Worm (Caenorhabditis elegans) whole organism, mixed stage, embryonic: ENCODE data around the gene ZK1248.20.
A peak's percentile ranks its signal among the peaks of the same experiment; 100 is the strongest.

Source experiments
- M03D4.4 ChIP-seq: sonication (generic microtip); optimal IDR thresholded peaks from 2 replicates; lab custom pipeline; 2017; ENCODE audit warnings: mild to moderate bottlenecking, missing genetic modification characterization, missing compliant biosample characterization
- blmp-1 ChIP-seq: fragments of 150-350 bp; optimal IDR thresholded peaks from 2 replicates; lab custom pipeline; 2014; ENCODE audit warnings: missing biosample characterization, missing genetic modification characterization
- ceh-39 ChIP-seq: fragments of 150-350 bp; optimal IDR thresholded peaks from 2 replicates; lab custom pipeline; 2014; ENCODE audit warnings: missing biosample characterization, missing genetic modification characterization
- ceh-43 ChIP-seq: fragments of 200-800 bp; sonication (Bioruptor generic); optimal IDR thresholded peaks from 2 replicates; lab custom pipeline; 2018; ENCODE audit warnings: mild to moderate bottlenecking, missing genetic modification characterization, moderate library complexity, missing compliant biosample characterization
- drap-1 ChIP-seq: fragments of 200-800 bp; sonication (Bioruptor generic); optimal IDR thresholded peaks from 3 replicates; lab custom pipeline; 2018; ENCODE audit warnings: mild to moderate bottlenecking, missing genetic modification characterization, missing compliant biosample characterization
- elt-1 ChIP-seq: sonication (generic microtip); optimal IDR thresholded peaks from 2 replicates; lab custom pipeline; 2017; ENCODE audit warnings: missing genetic modification characterization, mild to moderate bottlenecking, missing compliant biosample characterization, antibody characterized with exemption, moderate library complexity, borderline replicate concordance; ENCODE audit not compliant: insufficient read depth
- elt-3 ChIP-seq: fragments of 150-350 bp; optimal IDR thresholded peaks from 2 replicates; lab custom pipeline; 2014; ENCODE audit warnings: missing biosample characterization, missing genetic modification characterization
- flh-1 ChIP-seq: fragments of 200-800 bp; sonication (Bioruptor generic); optimal IDR thresholded peaks from 2 replicates; lab custom pipeline; 2018; ENCODE audit warnings: mild to moderate bottlenecking, missing genetic modification characterization, moderate library complexity, missing compliant biosample characterization
- ham-2 ChIP-seq: fragments of 200-800 bp; sonication (Bioruptor generic); optimal IDR thresholded peaks from 2 replicates; lab custom pipeline; 2018; ENCODE audit warnings: mild to moderate bottlenecking, missing genetic modification characterization, missing compliant biosample characterization
- hlh-1 ChIP-seq: fragments of 150-350 bp; optimal IDR thresholded peaks from 2 replicates; lab custom pipeline; 2014; ENCODE audit warnings: missing biosample characterization, missing genetic modification reagents, missing genetic modification characterization
- lin-13 ChIP-seq: fragments of 150-350 bp; optimal IDR thresholded peaks from 2 replicates; lab custom pipeline; 2014; ENCODE audit warnings: missing biosample characterization, missing genetic modification characterization
- lin-32 ChIP-seq: fragments of 200-800 bp; sonication (Bioruptor generic); optimal IDR thresholded peaks from 2 replicates; lab custom pipeline; 2018; ENCODE audit warnings: mild to moderate bottlenecking, missing genetic modification characterization, missing compliant biosample characterization
- lsy-2 ChIP-seq: fragments of 150-350 bp; optimal IDR thresholded peaks from 2 replicates; lab custom pipeline; 2014; ENCODE audit warnings: missing biosample characterization, missing genetic modification characterization
- mab-5 ChIP-seq: fragments of 150-350 bp; optimal IDR thresholded peaks from 2 replicates; lab custom pipeline; 2014; ENCODE audit warnings: missing biosample characterization, missing genetic modification characterization
- mep-1 ChIP-seq: fragments of 150-350 bp; optimal IDR thresholded peaks from 2 replicates; lab custom pipeline; 2017; ENCODE audit warnings: missing biosample characterization, missing genetic modification reagents, missing genetic modification characterization, inconsistent platforms
- mls-2 ChIP-seq: sonication (generic microtip); optimal IDR thresholded peaks from 2 replicates; lab custom pipeline; 2016; ENCODE audit warnings: mild to moderate bottlenecking, missing genetic modification characterization, moderate library complexity, missing compliant biosample characterization
- nhr-12 ChIP-seq: fragments of 150-350 bp; optimal IDR thresholded peaks from 2 replicates; lab custom pipeline; 2014; ENCODE audit warnings: missing biosample characterization, missing genetic modification characterization
- nhr-2 ChIP-seq: fragments of 150-350 bp; optimal IDR thresholded peaks from 2 replicates; lab custom pipeline; 2014; ENCODE audit warnings: missing biosample characterization, missing genetic modification characterization
- nhr-237 ChIP-seq: fragments of 150-350 bp; optimal IDR thresholded peaks from 2 replicates; lab custom pipeline; 2014; ENCODE audit warnings: missing biosample characterization, missing genetic modification characterization
- nhr-28 ChIP-seq: fragments of 150-350 bp; optimal IDR thresholded peaks from 2 replicates; lab custom pipeline; 2014; ENCODE audit warnings: missing biosample characterization, missing genetic modification characterization
- nhr-76 ChIP-seq: sonication (generic microtip); optimal IDR thresholded peaks from 2 replicates; lab custom pipeline; 2017; ENCODE audit warnings: missing biosample characterization, missing genetic modification characterization
- pha-4 ChIP-seq: fragments of 150-350 bp; optimal IDR thresholded peaks from 2 replicates; lab custom pipeline; 2018; ENCODE audit warnings: missing biosample characterization, missing genetic modification reagents, missing genetic modification characterization
- sem-2 ChIP-seq: fragments of 200-800 bp; sonication (Bioruptor generic); optimal IDR thresholded peaks from 2 replicates; lab custom pipeline; 2018; ENCODE audit warnings: mild to moderate bottlenecking, missing genetic modification characterization, missing compliant biosample characterization
- snpc-4 ChIP-seq: fragments of 150-350 bp; optimal IDR thresholded peaks from 2 replicates; lab custom pipeline; 2014; ENCODE audit warnings: missing biosample characterization, missing genetic modification characterization
- tbx-8 ChIP-seq: fragments of 200-800 bp; sonication (Bioruptor generic); optimal IDR thresholded peaks from 2 replicates; lab custom pipeline; 2018; ENCODE audit warnings: mild to moderate bottlenecking, missing genetic modification characterization, moderate library complexity, missing compliant biosample characterization
- unc-120 ChIP-seq: sonication (generic microtip); optimal IDR thresholded peaks from 2 replicates; lab custom pipeline; 2017; ENCODE audit warnings: missing genetic modification characterization, missing compliant biosample characterization; ENCODE audit not compliant: poor library complexity, severe bottlenecking
- unc-39 ChIP-seq: fragments of 150-350 bp; optimal IDR thresholded peaks from 2 replicates; lab custom pipeline; 2014; ENCODE audit warnings: missing biosample characterization, missing genetic modification characterization
- unc-62 ChIP-seq: fragments of 150-350 bp; optimal IDR thresholded peaks from 2 replicates; lab custom pipeline; 2014; ENCODE audit warnings: missing biosample characterization, missing genetic modification reagents, missing genetic modification characterization
- zip-8 ChIP-seq: fragments of 150-350 bp; optimal IDR thresholded peaks from 2 replicates; lab custom pipeline; 2014; ENCODE audit warnings: missing biosample characterization, missing genetic modification characterization
- ztf-11 ChIP-seq: fragments of 150-350 bp; optimal IDR thresholded peaks from 2 replicates; lab custom pipeline; 2014; ENCODE audit warnings: missing biosample characterization, missing genetic modification characterization

Gene ZK1248.20

DNA sequence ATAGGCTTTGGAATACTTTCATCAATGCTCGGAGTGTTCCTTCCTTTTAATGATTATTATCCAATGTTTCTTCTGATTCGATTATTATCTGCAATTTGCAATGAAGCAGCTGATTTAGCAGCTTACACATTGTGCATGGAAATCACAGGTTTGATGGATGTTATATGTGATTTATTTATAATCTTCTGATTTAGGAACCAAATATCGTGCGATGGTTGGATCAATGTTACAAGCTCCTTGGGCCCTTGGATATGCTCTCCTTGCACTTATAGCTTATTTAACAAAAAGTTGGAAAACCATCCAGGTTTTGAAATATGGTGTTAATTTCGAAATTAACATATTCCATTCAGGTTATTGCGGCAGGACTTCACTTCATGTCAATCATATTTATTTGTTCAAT, 30.9 kb upstream of the ZK1248.20 start:
- TF ChIP-seq nhr-76 (tag; lab: Kevin White, UChicago) (no peak), zip-8 (tag; lab: Kevin White, UChicago) (no peak), mls-2 (tag; lab: Kevin White, UChicago) (no peak), hlh-1 (tag; lab: Kevin White, UChicago) (no peak), lin-32 (GFP tag; lab: Kevin White, UChicago) (no peak), snpc-4 (tag; lab: Kevin White, UChicago) (no peak), nhr-12 (no peak), ztf-11 (tag; lab: Kevin White, UChicago) (no peak), M03D4.4 (tag; lab: Kevin White, UChicago) (no peak), elt-1 (no peak), ceh-39 (tag; lab: Kevin White, UChicago) (no peak), nhr-28 (tag; lab: Kevin White, UChicago) (no peak)

DNA sequence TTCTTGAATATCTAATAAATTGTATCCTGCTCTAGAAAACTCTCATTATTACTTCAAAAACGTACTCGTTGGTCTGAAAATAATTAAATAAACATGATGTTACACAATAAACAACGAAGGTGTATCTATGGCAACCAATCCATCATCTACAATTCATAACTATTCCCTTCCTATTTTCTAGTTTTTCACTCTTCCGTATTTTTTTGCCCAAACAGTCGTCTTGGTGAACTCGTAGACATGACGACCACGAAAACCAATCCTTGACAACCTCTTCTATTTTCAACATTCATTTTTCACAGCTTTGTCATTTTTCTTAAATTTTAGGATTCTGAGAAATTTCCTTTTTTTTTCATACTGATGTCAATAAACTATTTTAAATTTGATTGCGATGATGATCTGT, 27.6 kb upstream of the ZK1248.20 start, which contains the start of gene K05F1.13:
TSS of gene K05F1.13 (plus strand) at position 301 of the 400 bp plus-strand sequence.
- no peak for TF ChIP-seq ham-2 (GFP tag; lab: Kevin White, UChicago)
- no peak for TF ChIP-seq unc-39 (tag; lab: Kevin White, UChicago)
- no peak for TF ChIP-seq drap-1 (GFP tag; lab: Kevin White, UChicago)
- TF ChIP-seq mep-1 (tag; lab: Kevin White, UChicago), result no peak
- TF ChIP-seq ceh-43 (GFP tag; lab: Kevin White, UChicago), result no peak
- TF ChIP-seq ceh-39 (tag; lab: Kevin White, UChicago), result no peak
- no peak for TF ChIP-seq lsy-2 (tag; lab: Kevin White, UChicago)
- TF ChIP-seq pha-4 (tag; lab: Kevin White, UChicago), result no peak
- no peak for TF ChIP-seq flh-1 (GFP tag; lab: Kevin White, UChicago)
- TF ChIP-seq sem-2 (GFP tag; lab: Kevin White, UChicago), result no peak
- TF ChIP-seq mab-5 (tag; lab: Kevin White, UChicago), result no peak
- TF ChIP-seq snpc-4 (tag; lab: Kevin White, UChicago), result no peak
- TF ChIP-seq ztf-11 (tag; lab: Kevin White, UChicago), result no peak
- no peak for TF ChIP-seq unc-62 (GFP tag; lab: Kevin White, UChicago)
- TF ChIP-seq elt-1, result no peak
- no peak for TF ChIP-seq mls-2 (tag; lab: Kevin White, UChicago)

ce11 chrII:5790313-5790773, 26.1 kb upstream of the ZK1248.20 start, which contains the start of gene lect-2:
lect-2 (plus strand) TSS chrII:5790723.
- peak; percentile 35 for TF ChIP-seq nhr-2 (tag; lab: Kevin White, UChicago)
- TF ChIP-seq unc-62 (GFP tag; lab: Kevin White, UChicago), result peak; percentile 28
- no peak for TF ChIP-seq nhr-237 (tag; lab: Kevin White, UChicago)
- TF ChIP-seq hlh-1 (tag; lab: Kevin White, UChicago), result peak; percentile 94
- TF ChIP-seq unc-120, result peak; percentile 6
- no peak for TF ChIP-seq ceh-39 (tag; lab: Kevin White, UChicago)
- TF ChIP-seq elt-1, result peak; percentile 84

ce11 chrII:5792490-5792889, 24.0 kb upstream of the ZK1248.20 start, which contains the start of gene K05F1.14:
K05F1.14 (minus strand) TSS chrII:5792590.
- no peak for TF ChIP-seq nhr-76 (tag; lab: Kevin White, UChicago)
- no peak for TF ChIP-seq snpc-4 (tag; lab: Kevin White, UChicago)
- TF ChIP-seq tbx-8 (GFP tag; lab: Kevin White, UChicago), result no peak
- TF ChIP-seq sem-2 (GFP tag; lab: Kevin White, UChicago), result no peak
- TF ChIP-seq mep-1 (tag; lab: Kevin White, UChicago), result no peak
- no peak for TF ChIP-seq nhr-237 (tag; lab: Kevin White, UChicago)

DNA sequence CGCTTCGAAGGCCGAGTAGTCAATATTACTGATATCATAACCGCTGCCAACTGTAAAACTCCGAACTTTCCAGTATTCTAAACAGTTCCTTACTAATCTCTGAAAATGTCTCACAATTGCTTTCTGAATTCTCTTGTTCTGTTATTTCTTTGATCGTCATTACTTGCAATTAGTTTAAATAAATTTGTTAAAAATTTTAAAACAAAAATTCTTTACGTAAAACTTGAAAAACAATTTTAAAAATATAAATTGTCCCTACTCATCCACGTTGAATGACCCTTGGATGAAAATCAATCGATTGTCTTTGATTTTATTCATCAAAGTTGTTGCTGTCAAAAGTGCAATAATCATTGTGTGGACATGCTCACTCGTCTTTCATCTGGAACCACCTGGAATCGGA, 22.3 kb upstream of the ZK1248.20 start, which contains the start of gene acdh-8:
TSS of gene acdh-8 (plus strand) at position 301 of the 400 bp plus-strand sequence.
- TF ChIP-seq elt-1 (no peak), hlh-1 (tag; lab: Kevin White, UChicago) (no peak), flh-1 (GFP tag; lab: Kevin White, UChicago) (no peak), nhr-12 (no peak), zip-8 (tag; lab: Kevin White, UChicago) (no peak), lin-32 (GFP tag; lab: Kevin White, UChicago) (no peak), nhr-237 (tag; lab: Kevin White, UChicago) (no peak), elt-3 (tag; lab: Kevin White, UChicago) (no peak), unc-62 (GFP tag; lab: Kevin White, UChicago) (no peak), lin-13 (tag; lab: Kevin White, UChicago) (no peak), blmp-1 (tag; lab: Kevin White, UChicago) (no peak)
